Fruit fly (Drosophila melanogaster): ENCODE measurements around the gene CG11756.

The CG11756 gene

dm6 chrX:11325175-11325768, 22.6 kb upstream of the CG11756 start, which contains the start of gene Gapvd1 (continued):
- no peak for TF ChIP-seq ERR (GFP tag; optimal IDR thresholded peaks at IDR 0.05)
- peak; percentile 56; the same call in 1 of the 2 replicates for TF ChIP-seq sna (GFP tag; IDR thresholded peaks at IDR 0.05; ENCODE audit: partially characterized antibody)
- peak; percentile 7 for TF ChIP-seq CG2678 (tag; optimal IDR thresholded peaks at IDR 0.05)
- no peak for TF ChIP-seq ham (GFP tag; IDR thresholded peaks at IDR 0.05)
- no peak for TF ChIP-seq CG18599 (GFP tag; optimal IDR thresholded peaks at IDR 0.05)
- TF ChIP-seq Ptx1 (GFP tag; IDR thresholded peaks at IDR 0.05), result no peak
- peak; percentile 8 for TF ChIP-seq abd-A (tag; optimal IDR thresholded peaks at IDR 0.05)
- TF ChIP-seq CG6272 (GFP tag; IDR thresholded peaks at IDR 0.05), result peak; percentile 49; the same call in 1 of the 2 replicates
- no peak for TF ChIP-seq sens-2 (GFP tag; IDR thresholded peaks at IDR 0.05)
- no peak for TF ChIP-seq CG43689 (GFP tag; IDR thresholded peaks at IDR 0.05)
- no peak for TF ChIP-seq CG3065 (GFP tag; optimal IDR thresholded peaks at IDR 0.05)
- TF ChIP-seq ato (GFP tag; IDR thresholded peaks at IDR 0.05; ENCODE audit: partially characterized antibody), result peak; percentile 82
- no peak for TF ChIP-seq CG7745 (tag; optimal IDR thresholded peaks at IDR 0.05)
- TF ChIP-seq CG2116 (GFP tag; optimal IDR thresholded peaks at IDR 0.05), result peak; percentile 66
- no peak for TF ChIP-seq CG1233 (GFP tag; optimal IDR thresholded peaks at IDR 0.05)
- no peak for TF ChIP-seq gem (tag; optimal IDR thresholded peaks at IDR 0.05)
- TF ChIP-seq stc (GFP tag; IDR thresholded peaks at IDR 0.05), result peak; percentile 22; the same call in 1 of the 2 replicates
- peak; percentile 37 for TF ChIP-seq Sin3A (optimal IDR thresholded peaks at IDR 0.05)
- TF ChIP-seq Dfd (GFP tag; optimal IDR thresholded peaks at IDR 0.05), result no peak
- TF ChIP-seq CG2120 (GFP tag; optimal IDR thresholded peaks at IDR 0.05), result peak; percentile 49
- TF ChIP-seq MTF-1 (GFP tag; optimal IDR thresholded peaks at IDR 0.05; ENCODE audit: borderline replicate concordance), result no peak
- no peak for TF ChIP-seq Usf (GFP tag; optimal IDR thresholded peaks at IDR 0.05)
- peak; percentile 9 for TF ChIP-seq CG12391 (tag; optimal IDR thresholded peaks at IDR 0.05)
- TF ChIP-seq CG10543 (GFP tag; optimal IDR thresholded peaks at IDR 0.05), result no peak
- TF ChIP-seq tgo (GFP tag; IDR thresholded peaks at IDR 0.05), result 0 out of 3 replicates have a peak, but pooled peaks have one; percentile 14
- peak; percentile 71 for TF ChIP-seq hb (GFP tag; IDR thresholded peaks at IDR 0.05; ENCODE audit: partially characterized antibody)
- TF ChIP-seq crc (GFP tag; optimal IDR thresholded peaks at IDR 0.05), result no peak
- TF ChIP-seq Kr (GFP tag; optimal IDR thresholded peaks at IDR 0.05), result no peak
- peak; percentile 26 for TF ChIP-seq CG17568 (GFP tag; optimal IDR thresholded peaks at IDR 0.05)
- no peak for TF ChIP-seq CG10431 (GFP tag; optimal IDR thresholded peaks at IDR 0.05)
- peak; percentile 78 for TF ChIP-seq CG34224 (GFP tag; IDR thresholded peaks at IDR 0.05; ENCODE audit: partially characterized antibody)
- TF ChIP-seq Bteb2 (GFP tag; optimal IDR thresholded peaks at IDR 0.05), result peak; percentile 21
- no peak for TF ChIP-seq CG3407 (GFP tag; optimal IDR thresholded peaks at IDR 0.05)
- TF ChIP-seq CG13894 (tag; optimal IDR thresholded peaks at IDR 0.05), result peak; percentile 4
- no peak for TF ChIP-seq CG7987 (GFP tag; optimal IDR thresholded peaks at IDR 0.05)
- TF ChIP-seq CG9727 (GFP tag; optimal IDR thresholded peaks at IDR 0.05), result no peak
- TF ChIP-seq dati (GFP tag; IDR thresholded peaks at IDR 0.05), result no peak
- peak; percentile 28 for TF ChIP-seq CG9797 (GFP tag; optimal IDR thresholded peaks at IDR 0.05)
- TF ChIP-seq dpn (GFP tag; optimal IDR thresholded peaks at IDR 0.05), result peak; percentile 10 to 20
- TF ChIP-seq chn (GFP tag; optimal IDR thresholded peaks at IDR 0.05), result no peak
- TF ChIP-seq MESR4 (GFP tag; optimal IDR thresholded peaks at IDR 0.05), result peak; percentile 61
- no peak for TF ChIP-seq CG12219 (GFP tag; optimal IDR thresholded peaks at IDR 0.05)
- TF ChIP-seq Gug (GFP tag; IDR thresholded peaks at IDR 0.05), result no peak; the same call in 3 of the 4 replicates
- peak; percentile 33; the same call in 1 of the 2 replicates for TF ChIP-seq vvl (GFP tag; IDR thresholded peaks at IDR 0.05)
- peak; percentile 79 for TF ChIP-seq Med (GFP tag)
- TF ChIP-seq Ets65A (GFP tag), result peak; percentile 43
- peak; percentile 79 for TF ChIP-seq vnd (GFP tag; IDR thresholded peaks at IDR 0.05; ENCODE audit: partially characterized antibody)
- no peak for TF ChIP-seq Xrp1 (GFP tag; IDR thresholded peaks at IDR 0.05)
- TF ChIP-seq ap (GFP tag; IDR thresholded peaks at IDR 0.05), result no peak
- no peak for TF ChIP-seq fu2 (GFP tag; optimal IDR thresholded peaks at IDR 0.05)
